Worm (Caenorhabditis elegans): ENCODE data around the gene T18D3.6.

T18D3.6 gene

ce11 chrX:12500777-12501176, 51.1 kb downstream of the T18D3.6 start (continued):
- no peak for TF ChIP-seq mes-2 (tag; optimal IDR thresholded peaks at IDR 0.05; ENCODE audit: poor library complexity, severe bottlenecking)
- no peak for TF ChIP-seq snpc-1.2 (GFP tag; IDR thresholded peaks at IDR 0.05)
- TF ChIP-seq F26F4.8 (GFP tag; conservative IDR thresholded peaks at IDR 0.05), result no peak
- peak; percentile 54 for TF ChIP-seq dpl-1 (GFP tag; optimal IDR thresholded peaks at IDR 0.05)
- TF ChIP-seq nhr-48 (tag; optimal IDR thresholded peaks at IDR 0.05), result peak; percentile 94
- no peak for TF ChIP-seq ZK337.2 (GFP tag; IDR thresholded peaks at IDR 0.05)
- no peak for TF ChIP-seq nhr-237 (tag; optimal IDR thresholded peaks at IDR 0.05)
- no peak for TF ChIP-seq D1046.2 (GFP tag; IDR thresholded peaks at IDR 0.05)

Measured in whole organism, L4 larva.